Fruit fly (Drosophila melanogaster) whole organism, pupa: Measurements from ENCODE around the gene RabX4.

ENCODE experiments used
- CG10348 ChIP-seq: fragments of 200-800 bp; sonication (Bioruptor generic); IDR thresholded peaks from 2 replicates; pipeline ENCODE4 v1.3.6; 2022; ENCODE audit warnings: missing biosample characterization, missing genetic modification characterization
- CG12605 ChIP-seq: fragments of 200-800 bp; sonication (Bioruptor generic); IDR thresholded peaks from 2 replicates; pipeline ENCODE4 v1.3.6; 2022; ENCODE audit warnings: missing biosample characterization, missing genetic modification characterization
- CG13204 ChIP-seq: fragments of 200-800 bp; sonication (Bioruptor generic); optimal IDR thresholded peaks from 2 replicates; lab custom pipeline; 2018; ENCODE audit warnings: missing biosample characterization, mild to moderate bottlenecking, missing genetic modification characterization, moderate library complexity
- CG14655 ChIP-seq: fragments of 200-800 bp; sonication (Bioruptor generic); optimal IDR thresholded peaks from 3 replicates; lab custom pipeline; 2017; ENCODE audit warnings: mild to moderate bottlenecking, missing biosample characterization, missing genetic modification reagents, missing genetic modification characterization
- CG15710 ChIP-seq: fragments of 200-800 bp; sonication (Bioruptor generic); optimal IDR thresholded peaks from 2 replicates; lab custom pipeline; 2018; ENCODE audit warnings: missing biosample characterization, mild to moderate bottlenecking, missing genetic modification characterization, moderate library complexity
- CG17806 ChIP-seq: fragments of 200-800 bp; sonication (Bioruptor generic); optimal IDR thresholded peaks from 2 replicates; lab custom pipeline; 2018; ENCODE audit warnings: missing biosample characterization, mild to moderate bottlenecking, missing genetic modification characterization, moderate library complexity
- CG32121 ChIP-seq: fragments of 200-800 bp; sonication (Bioruptor generic); IDR thresholded peaks from 2 replicates; pipeline ENCODE4 v1.3.6; 2022; ENCODE audit warnings: missing biosample characterization, missing genetic modification characterization
- CG34367 ChIP-seq: fragments of 200-800 bp; sonication (Bioruptor generic); optimal IDR thresholded peaks from 2 replicates; lab custom pipeline; 2018; ENCODE audit warnings: missing biosample characterization, mild to moderate bottlenecking, missing genetic modification characterization
- CG4496 ChIP-seq: fragments of 200-800 bp; sonication (Bioruptor generic); IDR thresholded peaks from 3 replicates; pipeline ENCODE4 v1.3.6; 2022; ENCODE audit warnings: missing biosample characterization, missing genetic modification characterization
- CG8159 ChIP-seq: fragments of 200-800 bp; sonication (Bioruptor generic); optimal IDR thresholded peaks from 3 replicates; lab custom pipeline; 2018; ENCODE audit warnings: missing biosample characterization, mild to moderate bottlenecking, missing genetic modification characterization, moderate library complexity
- CG8301 ChIP-seq: fragments of 200-800 bp; sonication (Bioruptor generic); optimal IDR thresholded peaks from 2 replicates; lab custom pipeline; 2018; ENCODE audit warnings: missing biosample characterization, mild to moderate bottlenecking, missing genetic modification characterization
- CG9948 ChIP-seq: fragments of 200-800 bp; sonication (Bioruptor generic); optimal IDR thresholded peaks from 2 replicates; lab custom pipeline; 2018; ENCODE audit warnings: missing biosample characterization, mild to moderate bottlenecking, missing genetic modification characterization, moderate library complexity
- D1 ChIP-seq: fragments of 200-800 bp; sonication (Bioruptor generic); optimal IDR thresholded peaks from 2 replicates; lab custom pipeline; 2018; ENCODE audit warnings: missing biosample characterization, mild to moderate bottlenecking, missing genetic modification characterization, moderate library complexity
- EcR ChIP-seq: fragments of 200-800 bp; sonication (Bioruptor generic); optimal IDR thresholded peaks from 3 replicates; lab custom pipeline; 2019; ENCODE audit warnings: missing biosample characterization, missing genetic modification characterization, mild to moderate bottlenecking, moderate library complexity, missing genetic modification reagents
- Ets98B ChIP-seq: fragments of 200-800 bp; sonication (Bioruptor generic); IDR thresholded peaks from 2 replicates; pipeline ENCODE4 v1.3.6; 2022; ENCODE audit warnings: missing biosample characterization, missing genetic modification characterization
- Pif1A ChIP-seq: fragments of 200-800 bp; sonication (Bioruptor generic); optimal IDR thresholded peaks from 3 replicates; lab custom pipeline; 2016; ENCODE audit warnings: missing biosample characterization, missing genetic modification characterization
- Pif1B ChIP-seq: fragments of 200-800 bp; sonication (Bioruptor generic); optimal IDR thresholded peaks from 3 replicates; lab custom pipeline; 2016; ENCODE audit warnings: missing biosample characterization, missing genetic modification characterization
- Snoo ChIP-seq: fragments of 200-800 bp; sonication (Bioruptor generic); optimal IDR thresholded peaks from 3 replicates; lab custom pipeline; 2017; ENCODE audit warnings: missing biosample characterization, mild to moderate bottlenecking, missing genetic modification characterization, inconsistent platforms
- fd96Ca ChIP-seq: fragments of 200-800 bp; sonication (Bioruptor generic); IDR thresholded peaks from 3 replicates; pipeline ENCODE4 v1.3.6; 2022; ENCODE audit warnings: missing biosample characterization, missing genetic modification characterization
- gl ChIP-seq: fragments of 200-800 bp; sonication (Bioruptor generic); optimal IDR thresholded peaks from 2 replicates; lab custom pipeline; 2018; ENCODE audit warnings: missing biosample characterization, mild to moderate bottlenecking, missing genetic modification characterization
- rn ChIP-seq: fragments of 200-800 bp; sonication (Bioruptor generic); IDR thresholded peaks from 2 replicates; pipeline ENCODE4 v1.3.6; 2022; ENCODE audit warnings: missing biosample characterization, missing genetic modification characterization

The RabX4 gene

dm6 chr3R:24866976-24867375 is 38.8 kb upstream of the RabX4 start:
- no peak for TF ChIP-seq Ets98B
- no peak for TF ChIP-seq fd96Ca (GFP tag; lab: Robert Waterston, UW)
- TF ChIP-seq CG8159 (tag; lab: Kevin White, UChicago), result no peak
- no peak for TF ChIP-seq CG13204
- TF ChIP-seq rn (GFP tag; lab: Robert Waterston, UW), result no peak
- TF ChIP-seq Pif1B (GFP tag; lab: Kevin White, UChicago), result no peak
- TF ChIP-seq gl (tag; lab: Kevin White, UChicago), result no peak
- TF ChIP-seq CG17806 (tag; lab: Kevin White, UChicago), result no peak
- no peak for TF ChIP-seq CG9948 (tag; lab: Kevin White, UChicago)
- TF ChIP-seq EcR (GFP tag; lab: Kevin White, UChicago), result no peak
- no peak for TF ChIP-seq CG8301 (tag; lab: Kevin White, UChicago)
- no peak for TF ChIP-seq CG15710 (tag; lab: Kevin White, UChicago)
- no peak for TF ChIP-seq D1

dm6 chr3R:24864719-24865400 is 36.7 kb upstream of the RabX4 start, which contains the start of the genes Srg1 and Elal:
Srg1 (minus strand) TSS chr3R:24864732.
Elal (plus strand) TSS chr3R:24865350.
- TF ChIP-seq Pif1B (GFP tag; lab: Kevin White, UChicago) (no peak), CG13204 (no peak), Ets98B (no peak), Pif1A (GFP tag; lab: Kevin White, UChicago) (no peak), CG17806 (tag; lab: Kevin White, UChicago) (peak; percentile 13), D1 (no peak), CG14655 (no peak), CG15710 (tag; lab: Kevin White, UChicago) (peak; percentile 4), gl (tag; lab: Kevin White, UChicago) (no peak), CG9948 (tag; lab: Kevin White, UChicago) (peak; percentile 29), CG4496 (GFP tag; lab: Robert Waterston, UW) (0 out of 3 replicates have a peak, but pooled peaks have one; percentile 33), CG8159 (tag; lab: Kevin White, UChicago) (peak; percentile 21), CG32121 (GFP tag; lab: Robert Waterston, UW) (no peak), CG10348 (GFP tag; lab: Robert Waterston, UW) (no peak)

DNA sequence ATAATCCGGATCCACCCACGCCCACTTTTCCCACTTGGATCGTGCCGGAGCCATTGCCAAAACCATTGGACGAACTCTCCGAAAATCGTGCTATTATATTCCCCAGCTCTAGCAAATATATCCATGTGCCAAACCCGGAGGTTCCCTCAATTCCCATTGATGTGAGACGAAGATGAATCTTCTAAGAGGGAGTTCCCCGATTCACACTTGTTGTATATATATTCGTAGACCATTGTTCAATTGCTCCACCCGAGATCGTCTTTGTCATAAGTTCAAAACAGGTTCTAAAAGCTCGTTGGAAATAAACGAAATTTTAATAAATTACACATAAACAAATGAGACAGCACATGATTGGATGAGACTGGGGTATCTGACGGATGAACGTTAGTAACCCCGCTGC is 35.7 kb upstream of the RabX4 start:
- no peak for TF ChIP-seq Pif1B (GFP tag; lab: Kevin White, UChicago)
- no peak for TF ChIP-seq CG9948 (tag; lab: Kevin White, UChicago)
- no peak for TF ChIP-seq CG8159 (tag; lab: Kevin White, UChicago)
- no peak for TF ChIP-seq CG32121 (GFP tag; lab: Robert Waterston, UW)
- no peak for TF ChIP-seq CG12605 (GFP tag; lab: Robert Waterston, UW)
- no peak for TF ChIP-seq Snoo (tag; lab: Kevin White, UChicago)
- TF ChIP-seq CG8301 (tag; lab: Kevin White, UChicago), result no peak
- TF ChIP-seq EcR (GFP tag; lab: Kevin White, UChicago), result no peak
- TF ChIP-seq fd96Ca (GFP tag; lab: Robert Waterston, UW), result no peak
- TF ChIP-seq Pif1A (GFP tag; lab: Kevin White, UChicago), result no peak
- no peak for TF ChIP-seq CG14655
- no peak for TF ChIP-seq rn (GFP tag; lab: Robert Waterston, UW)
- TF ChIP-seq CG10348 (GFP tag; lab: Robert Waterston, UW), result no peak
- no peak for TF ChIP-seq CG15710 (tag; lab: Kevin White, UChicago)
- TF ChIP-seq CG13204, result no peak
- no peak for TF ChIP-seq CG34367 (tag; lab: Kevin White, UChicago)

dm6 chr3R:24862574-24863089 is 34.4 kb upstream of the RabX4 start, which contains the start of gene CG7016:
CG7016 (plus strand) TSS chr3R:24862931.
- TF ChIP-seq CG13204 (no peak), Snoo (tag; lab: Kevin White, UChicago) (no peak), EcR (GFP tag; lab: Kevin White, UChicago) (no peak), CG14655 (no peak), CG9948 (tag; lab: Kevin White, UChicago) (no peak), D1 (no peak), Pif1B (GFP tag; lab: Kevin White, UChicago) (no peak), CG34367 (tag; lab: Kevin White, UChicago) (no peak), CG10348 (GFP tag; lab: Robert Waterston, UW) (no peak), CG32121 (GFP tag; lab: Robert Waterston, UW) (no peak), rn (GFP tag; lab: Robert Waterston, UW) (no peak), CG8301 (tag; lab: Kevin White, UChicago) (no peak), Pif1A (GFP tag; lab: Kevin White, UChicago) (no peak)

- TF ChIP-seq CG4496 (GFP tag; lab: Robert Waterston, UW), result no peak
- TF ChIP-seq fd96Ca (GFP tag; lab: Robert Waterston, UW), result no peak
- no peak for TF ChIP-seq CG9948 (tag; lab: Kevin White, UChicago)
- TF ChIP-seq CG34367 (tag; lab: Kevin White, UChicago), result no peak
- TF ChIP-seq D1, result no peak
- TF ChIP-seq Pif1A (GFP tag; lab: Kevin White, UChicago), result no peak
- TF ChIP-seq Ets98B, result no peak
- TF ChIP-seq Snoo (tag; lab: Kevin White, UChicago), result no peak
- TF ChIP-seq rn (GFP tag; lab: Robert Waterston, UW), result no peak
- TF ChIP-seq CG14655, result no peak
- no peak for TF ChIP-seq CG10348 (GFP tag; lab: Robert Waterston, UW)
- TF ChIP-seq CG32121 (GFP tag; lab: Robert Waterston, UW), result no peak
- no peak for TF ChIP-seq CG8159 (tag; lab: Kevin White, UChicago)
- TF ChIP-seq Pif1B (GFP tag; lab: Kevin White, UChicago), result no peak
- no peak for TF ChIP-seq CG13204
- TF ChIP-seq CG15710 (tag; lab: Kevin White, UChicago), result no peak
- TF ChIP-seq CG12605 (GFP tag; lab: Robert Waterston, UW), result no peak
These were observed 33.9 kb upstream of the RabX4 start, which contains the start of gene CG13640 for dm6 chr3R:24862065-24862464. CG13640 (minus strand) TSS chr3R:24862165.
